Worm (Caenorhabditis elegans) whole organism, young adult: Measurements from ENCODE around the gene F46C3.6.
A peak's percentile ranks its signal among the peaks of the same experiment; 100 is the strongest.

ENCODE experiments used
- B0261.1 ChIP-seq: sonication (generic microtip); optimal IDR thresholded peaks from 2 replicates; lab custom pipeline; 2016; ENCODE audit warnings: mild to moderate bottlenecking, missing genetic modification characterization, moderate library complexity, missing compliant biosample characterization
- F10E7.11 ChIP-seq: sonication (generic microtip); optimal IDR thresholded peaks from 2 replicates; lab custom pipeline; 2017; ENCODE audit warnings: mild to moderate bottlenecking, missing genetic modification characterization, moderate library complexity, missing compliant biosample characterization
- F22D6.2 ChIP-seq: sonication (generic microtip); optimal IDR thresholded peaks from 2 replicates; lab custom pipeline; 2016; ENCODE audit warnings: mild to moderate bottlenecking, missing genetic modification characterization, missing compliant biosample characterization
- F37B4.10 ChIP-seq: fragments of 200-800 bp; sonication (Bioruptor generic); IDR thresholded peaks from 2 replicates; pipeline ENCODE4 v1.3.6; 2022; ENCODE audit warnings: missing genetic modification characterization, missing compliant biosample characterization
- F39B2.1 ChIP-seq: fragments of 200-800 bp; sonication (Bioruptor generic); IDR thresholded peaks from 2 replicates; pipeline ENCODE4 v1.3.6; 2022; ENCODE audit warnings: missing genetic modification reagents, missing genetic modification characterization, missing compliant biosample characterization
- F52B5.7 ChIP-seq: sonication (generic microtip); optimal IDR thresholded peaks from 2 replicates; lab custom pipeline; 2016; ENCODE audit warnings: mild to moderate bottlenecking, missing genetic modification characterization, missing compliant biosample characterization
- K12H6.12 ChIP-seq: fragments of 200-800 bp; sonication (Bioruptor generic); optimal IDR thresholded peaks from 2 replicates; lab custom pipeline; 2018; ENCODE audit warnings: mild to moderate bottlenecking, missing genetic modification characterization, missing compliant biosample characterization
- akir-1 ChIP-seq: fragments of 200-800 bp; sonication (Bioruptor generic); optimal IDR thresholded peaks from 2 replicates; lab custom pipeline; 2018; ENCODE audit warnings: mild to moderate bottlenecking, missing genetic modification characterization, moderate library complexity, missing compliant biosample characterization
- attf-5 ChIP-seq: fragments of 200-800 bp; sonication (Bioruptor generic); optimal IDR thresholded peaks from 2 replicates; lab custom pipeline; 2018; ENCODE audit warnings: mild to moderate bottlenecking, missing genetic modification characterization, missing compliant biosample characterization
- bed-1 ChIP-seq: fragments of 200-800 bp; sonication (Bioruptor generic); IDR thresholded peaks from 2 replicates; pipeline ENCODE4 v1.3.6; 2022; ENCODE audit warnings: missing genetic modification reagents, missing genetic modification characterization, missing compliant biosample characterization
- cebp-1 ChIP-seq, 2 experiments: fragments of 200-800 bp in 1 of 2; sonication (Bioruptor generic) in 1 of 2; sonication (generic microtip) in 1 of 2; IDR thresholded peaks in 1 of 2; optimal IDR thresholded peaks in 1 of 2; 2 replicates each; pipeline versions ENCODE4 v1.3.6 to Lab custom; 2017 to 2022; ENCODE audit warnings: missing compliant biosample characterization in 2 of 2, missing genetic modification characterization in 2 of 2, mild to moderate bottlenecking in 1 of 2, missing genetic modification reagents in 1 of 2, moderate library complexity in 1 of 2
- ceh-27 ChIP-seq: fragments of 200-800 bp; sonication (Bioruptor generic); optimal IDR thresholded peaks from 2 replicates; lab custom pipeline; 2018; ENCODE audit warnings: mild to moderate bottlenecking, missing genetic modification characterization, moderate library complexity, missing compliant biosample characterization
- ceh-58 ChIP-seq: fragments of 200-800 bp; sonication (Bioruptor generic); IDR thresholded peaks from 2 replicates; pipeline ENCODE4 v1.3.6; 2022; ENCODE audit warnings: missing genetic modification characterization, missing compliant biosample characterization
- ceh-79 ChIP-seq: sonication (generic microtip); optimal IDR thresholded peaks from 2 replicates; lab custom pipeline; 2017; ENCODE audit warnings: mild to moderate bottlenecking, missing genetic modification characterization, missing compliant biosample characterization
- chd-7 ChIP-seq: sonication (generic microtip); optimal IDR thresholded peaks from 2 replicates; lab custom pipeline; 2016; ENCODE audit warnings: mild to moderate bottlenecking, missing genetic modification characterization, moderate library complexity, missing compliant biosample characterization
- die-1 ChIP-seq: sonication (generic microtip); optimal IDR thresholded peaks from 2 replicates; lab custom pipeline; 2016; ENCODE audit warnings: missing genotype, mild to moderate bottlenecking, missing genetic modification characterization, missing compliant biosample characterization
- dpff-1 ChIP-seq: sonication (generic microtip); optimal IDR thresholded peaks from 2 replicates; lab custom pipeline; 2017; ENCODE audit warnings: mild to moderate bottlenecking, missing genetic modification characterization, missing compliant biosample characterization
- egl-18 ChIP-seq: fragments of 200-800 bp; sonication (Bioruptor generic); IDR thresholded peaks from 2 replicates; pipeline ENCODE4 v1.3.6; 2022; ENCODE audit warnings: missing genetic modification reagents, missing genetic modification characterization, missing compliant biosample characterization
- egrh-3 ChIP-seq: fragments of 200-800 bp; sonication (Bioruptor generic); IDR thresholded peaks from 2 replicates; pipeline ENCODE4 v1.3.6; 2022; ENCODE audit warnings: missing genetic modification reagents, missing genetic modification characterization, missing compliant biosample characterization
- hlh-26 ChIP-seq: fragments of 200-800 bp; sonication (Bioruptor generic); conservative IDR thresholded peaks from 2 replicates; pipeline ENCODE4 v1.3.6; 2022; ENCODE audit warnings: missing genetic modification reagents, missing genetic modification characterization, missing compliant biosample characterization
- hmg-1.2 ChIP-seq: fragments of 200-800 bp; sonication (Bioruptor generic); IDR thresholded peaks from 2 replicates; pipeline ENCODE4 v1.3.6; 2022; ENCODE audit warnings: missing genetic modification reagents, missing genetic modification characterization, missing compliant biosample characterization
- hsf-1 ChIP-seq: fragments of 200-800 bp; sonication (Bioruptor generic); IDR thresholded peaks from 2 replicates; pipeline ENCODE4 v1.3.6; 2022; ENCODE audit warnings: missing genetic modification reagents, missing genetic modification characterization, missing compliant biosample characterization
- let-607 ChIP-seq, 2 experiments: fragments of 200-800 bp in 1 of 2; sonication (Bioruptor generic) in 1 of 2; sonication (generic microtip) in 1 of 2; optimal IDR thresholded peaks; 2 replicates each; lab custom pipeline; 2016 to 2018; ENCODE audit warnings: mild to moderate bottlenecking in 2 of 2, missing compliant biosample characterization in 2 of 2, missing genetic modification characterization in 2 of 2, moderate library complexity in 2 of 2, missing genotype in 1 of 2
- lin-35 ChIP-seq, 3 experiments: fragments of 150-350 bp in 2 of 3; sonication (generic microtip) in 1 of 3; optimal IDR thresholded peaks; 2 replicates each; lab custom pipeline; 2014 to 2018; ENCODE audit warnings: missing biosample characterization in 3 of 3, missing genetic modification characterization in 3 of 3, missing genetic modification reagents in 3 of 3
- lir-1 ChIP-seq: fragments of 200-800 bp; sonication (Bioruptor generic); conservative IDR thresholded peaks from 2 replicates; pipeline ENCODE4 v1.3.6; 2022; ENCODE audit warnings: missing genetic modification reagents, missing genetic modification characterization, missing compliant biosample characterization
- lsl-1 ChIP-seq: fragments of 200-800 bp; sonication (Bioruptor generic); optimal IDR thresholded peaks from 2 replicates; lab custom pipeline; 2018; ENCODE audit warnings: mild to moderate bottlenecking, missing genetic modification characterization, moderate library complexity, missing compliant biosample characterization
- madf-3 ChIP-seq: fragments of 200-800 bp; sonication (Bioruptor generic); IDR thresholded peaks from 2 replicates; pipeline ENCODE4 v1.3.6; 2022; ENCODE audit warnings: missing genetic modification reagents, missing genetic modification characterization, missing compliant biosample characterization
- madf-6 ChIP-seq: fragments of 200-800 bp; sonication (Bioruptor generic); IDR thresholded peaks from 2 replicates; pipeline ENCODE4 v1.3.6; 2022; ENCODE audit warnings: missing genetic modification reagents, missing genetic modification characterization, missing compliant biosample characterization
- madf-8 ChIP-seq: fragments of 200-800 bp; sonication (Bioruptor generic); conservative IDR thresholded peaks from 2 replicates; pipeline ENCODE4 v1.3.6; 2022; ENCODE audit warnings: missing genetic modification reagents, missing genetic modification characterization, missing compliant biosample characterization
- nfya-2 ChIP-seq: fragments of 200-800 bp; sonication (Bioruptor generic); IDR thresholded peaks from 2 replicates; pipeline ENCODE4 v1.3.6; 2022; ENCODE audit warnings: missing genetic modification reagents, missing genetic modification characterization, missing compliant biosample characterization
- nfyb-1 ChIP-seq: fragments of 200-800 bp; sonication (Bioruptor generic); IDR thresholded peaks from 2 replicates; pipeline ENCODE4 v1.3.6; 2022; ENCODE audit warnings: missing genetic modification reagents, missing genetic modification characterization, missing compliant biosample characterization
- nhr-80 ChIP-seq: sonication (generic microtip); optimal IDR thresholded peaks from 2 replicates; lab custom pipeline; 2016; ENCODE audit warnings: missing genetic modification characterization, missing compliant biosample characterization
- pha-4 ChIP-seq: fragments of 150-350 bp; sonication (generic microtip); optimal IDR thresholded peaks from 2 replicates; lab custom pipeline; 2014; ENCODE audit warnings: missing biosample characterization, missing genetic modification reagents, missing genetic modification characterization
- repo-1 ChIP-seq: sonication (generic microtip); optimal IDR thresholded peaks from 2 replicates; lab custom pipeline; 2017; ENCODE audit warnings: mild to moderate bottlenecking, missing genetic modification characterization, missing compliant biosample characterization
- rpc-1 ChIP-seq, 2 experiments: fragments of 150-350 bp in 1 of 2; sonication (generic microtip) in 1 of 2; optimal IDR thresholded peaks; 2 replicates each; lab custom pipeline; 2014 to 2018; ENCODE audit warnings: missing biosample characterization in 1 of 2, missing genetic modification characterization in 1 of 2, missing genetic modification reagents in 1 of 2, missing genotype in 1 of 2
- sdz-38 ChIP-seq: sonication (generic microtip); optimal IDR thresholded peaks from 2 replicates; lab custom pipeline; 2016; ENCODE audit warnings: missing genotype, missing genetic modification characterization, missing compliant biosample characterization
- snpc-1.1 ChIP-seq: sonication (generic microtip); optimal IDR thresholded peaks from 2 replicates; lab custom pipeline; 2017; ENCODE audit warnings: missing genetic modification characterization, mild to moderate bottlenecking, missing compliant biosample characterization, antibody characterized with exemption, moderate library complexity, missing genotype, missing genetic modification reagents; ENCODE audit not compliant: insufficient read depth
- unc-130 ChIP-seq: sonication (generic microtip); optimal IDR thresholded peaks from 2 replicates; lab custom pipeline; 2016; ENCODE audit warnings: missing genetic modification reagents, missing genetic modification characterization, missing compliant biosample characterization
- xnd-1 ChIP-seq: sonication (generic microtip); optimal IDR thresholded peaks from 2 replicates; lab custom pipeline; 2016; ENCODE audit warnings: missing genotype, missing genetic modification reagents, missing genetic modification characterization, missing compliant biosample characterization
- zfh-2 ChIP-seq: fragments of 200-800 bp; sonication (Bioruptor generic); conservative IDR thresholded peaks from 2 replicates; pipeline ENCODE4 v1.3.6; 2022; ENCODE audit warnings: missing genetic modification reagents, missing genetic modification characterization, missing compliant biosample characterization
- ztf-22 ChIP-seq: fragments of 200-800 bp; sonication (Bioruptor generic); optimal IDR thresholded peaks from 2 replicates; lab custom pipeline; 2018; ENCODE audit warnings: mild to moderate bottlenecking, missing genetic modification characterization, moderate library complexity, missing compliant biosample characterization
- ztf-6 ChIP-seq: fragments of 200-800 bp; sonication (Bioruptor generic); IDR thresholded peaks from 2 replicates; pipeline ENCODE4 v1.3.6; 2022; ENCODE audit warnings: missing genetic modification reagents, missing genetic modification characterization, missing compliant biosample characterization

The F46C3.6 gene

DNA sequence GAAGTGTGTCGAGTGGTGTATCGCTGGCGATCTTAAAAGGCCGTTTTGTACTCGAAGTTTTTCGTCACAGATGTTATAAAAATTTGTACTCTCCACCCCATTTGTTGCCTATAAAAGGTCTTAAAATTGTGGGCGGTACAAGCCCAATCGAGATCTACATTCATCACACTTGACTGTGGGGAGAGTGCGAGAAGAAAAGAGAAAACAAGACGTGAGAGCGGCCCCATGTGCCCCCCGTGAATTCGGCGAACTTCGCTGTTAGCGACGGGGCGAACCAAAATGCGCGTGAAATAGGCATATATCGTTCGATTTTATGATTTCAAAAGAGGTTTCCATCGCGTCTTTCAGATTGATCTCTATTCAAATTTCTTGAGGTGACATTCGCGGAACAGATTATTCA lies at the start of gene F46C3.6:
F46C3.6 (minus strand) TSS at position 87 of the 400 bp plus-strand sequence.
- no peak for TF ChIP-seq ceh-58 (GFP tag; lab: Robert Waterston, UW)
- TF ChIP-seq, all 124 proteins: peak for 0

DNA sequence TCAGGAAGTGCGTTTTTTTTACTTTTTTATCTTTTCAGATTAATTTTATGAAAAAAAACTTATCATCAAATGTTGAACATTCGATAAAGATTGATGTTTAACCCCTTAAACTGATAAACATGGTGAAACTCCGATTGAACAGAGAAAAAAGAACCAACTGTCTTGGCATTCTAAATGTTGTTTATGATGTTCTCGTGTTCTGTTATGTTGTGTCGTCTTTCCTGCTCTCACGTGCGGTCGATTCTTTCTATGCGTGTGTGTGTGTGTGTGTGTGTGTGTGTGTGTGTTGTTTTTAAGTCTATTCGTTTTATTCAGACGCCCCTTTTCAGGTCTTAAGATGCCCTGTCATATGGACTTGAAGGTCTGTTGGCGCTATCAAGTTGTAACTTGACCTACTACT lies 49.7 kb upstream of the F46C3.6 start:
- TF ChIP-seq lir-1 (GFP tag; lab: Robert Waterston, UW) (peak; percentile 75; the same call in 1 of the 2 replicates), hmg-1.2 (GFP tag; lab: Robert Waterston, UW) (peak; percentile 27; the same call in 1 of the 2 replicates), madf-6 (GFP tag; lab: Robert Waterston, UW) (no peak), attf-5 (GFP tag; lab: Kevin White, UChicago) (peak; percentile 27), chd-7 (tag; lab: Kevin White, UChicago) (peak; percentile 45), repo-1 (tag; lab: Kevin White, UChicago) (no peak), K12H6.12 (tag; lab: Kevin White, UChicago) (peak; percentile 54), cebp-1 (GFP tag; IDR thresholded peaks at IDR 0.05; lab: Robert Waterston, UW) (no peak), cebp-1 (tag; optimal IDR thresholded peaks at IDR 0.05; lab: Kevin White, UChicago) (peak; percentile 64), ceh-27 (peak; percentile 40), egrh-3 (peak; percentile 8; the same call in 1 of the 2 replicates), nhr-80 (tag; lab: Kevin White, UChicago) (peak; percentile 63)

DNA sequence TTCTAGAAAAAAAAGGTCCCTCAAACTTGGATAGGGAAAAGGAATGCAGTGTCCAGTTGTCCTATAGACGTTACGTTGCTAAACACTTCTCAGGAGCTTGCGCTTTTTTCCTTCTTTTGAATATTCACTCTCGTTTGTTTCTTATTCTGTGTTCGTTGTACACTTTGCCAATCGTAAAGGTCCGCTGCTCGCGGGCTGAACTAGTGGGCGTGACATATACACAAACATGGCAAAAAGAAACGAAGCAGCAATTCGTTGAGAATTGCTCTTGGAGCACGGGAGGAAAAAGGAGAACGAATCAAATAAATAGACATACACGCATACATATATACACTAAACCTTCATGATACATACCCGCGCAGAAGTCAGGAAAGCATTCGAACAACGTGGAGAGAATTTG lies 48.9 kb upstream of the F46C3.6 start:
- no peak for TF ChIP-seq akir-1 (GFP tag; lab: Kevin White, UChicago)
- no peak for TF ChIP-seq hmg-1.2 (GFP tag; lab: Robert Waterston, UW)
- no peak for TF ChIP-seq sdz-38 (tag; lab: Kevin White, UChicago)
- no peak for TF ChIP-seq B0261.1 (tag; lab: Kevin White, UChicago)
- TF ChIP-seq hlh-26 (GFP tag; lab: Robert Waterston, UW) = no peak
- no peak for TF ChIP-seq ztf-22 (GFP tag; lab: Kevin White, UChicago)

DNA sequence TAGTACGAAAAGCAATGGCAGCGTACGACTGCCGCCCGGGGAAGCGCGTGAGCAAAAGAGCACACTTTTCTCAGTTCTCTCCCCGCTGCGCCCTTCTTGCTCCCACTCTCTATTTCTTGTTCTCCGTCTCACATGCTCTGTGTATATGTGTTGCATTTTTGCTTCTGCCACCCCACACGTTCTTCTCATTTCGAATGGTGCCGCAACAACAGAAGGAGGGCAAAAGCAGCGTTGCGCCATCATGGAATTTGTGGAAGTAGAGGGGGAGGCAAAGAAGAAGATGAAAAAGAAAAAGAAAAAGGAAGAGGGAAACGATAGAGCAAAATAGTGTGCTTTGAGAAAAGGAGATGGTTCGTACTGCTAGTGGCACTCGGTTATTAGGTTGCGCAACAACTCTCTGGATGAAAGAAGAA lies 47.5 kb upstream of the F46C3.6 start:
- TF ChIP-seq madf-8 (no peak), nfya-2 (GFP tag; lab: Robert Waterston, UW) (no peak), hlh-26 (GFP tag; lab: Robert Waterston, UW) (no peak), unc-130 (GFP tag; lab: Kevin White, UChicago) (no peak), zfh-2 (GFP tag; lab: Robert Waterston, UW) (peak; percentile 96), nfyb-1 (GFP tag; lab: Robert Waterston, UW) (no peak), ceh-79 (tag; lab: Kevin White, UChicago) (no peak), lin-35 (GFP tag; optimal IDR thresholded peaks at IDR 0.05; lab: Kevin White, UChicago) (peak in 1 of 3 experiments; percentile 50), xnd-1 (tag; lab: Kevin White, UChicago) (no peak), bed-1 (GFP tag; lab: Robert Waterston, UW) (no peak), F39B2.1 (GFP tag; lab: Robert Waterston, UW) (no peak), let-607 (tag; optimal IDR thresholded peaks at IDR 0.05; lab: Kevin White, UChicago) (no peak), snpc-1.1 (tag; lab: Kevin White, UChicago) (no peak), K12H6.12 (tag; lab: Kevin White, UChicago) (peak; percentile 84), F37B4.10 (GFP tag; lab: Robert Waterston, UW) (no peak), chd-7 (tag; lab: Kevin White, UChicago) (peak; percentile 60), ztf-6 (GFP tag; lab: Robert Waterston, UW) (no peak), die-1 (tag; lab: Kevin White, UChicago) (no peak), hsf-1 (GFP tag; lab: Robert Waterston, UW) (no peak), rpc-1 (optimal IDR thresholded peaks at IDR 0.05; lab: Kevin White, UChicago) (no peak), rpc-1 (tag; optimal IDR thresholded peaks at IDR 0.05; lab: Kevin White, UChicago) (no peak), F10E7.11 (tag; lab: Kevin White, UChicago) (no peak), dpff-1 (tag; lab: Kevin White, UChicago) (no peak), madf-3 (GFP tag; lab: Robert Waterston, UW) (no peak), egl-18 (GFP tag; lab: Robert Waterston, UW) (no peak), ceh-27 (no peak), F22D6.2 (tag; lab: Kevin White, UChicago) (no peak), lsl-1 (no peak), F52B5.7 (no peak), pha-4 (tag; lab: Kevin White, UChicago) (no peak)
